Worm (Caenorhabditis elegans) whole organism, L3 larva: ENCODE results near the gene srsx-16.
A peak's percentile ranks its signal among the peaks of the same experiment; 100 is the strongest.

Experiments used
- R02D3.7 ChIP-seq: fragments of 150-350 bp; optimal IDR thresholded peaks from 2 replicates; lab custom pipeline; 2014; ENCODE audit warnings: missing biosample characterization, missing genetic modification characterization
- ZK546.5 ChIP-seq: sonication (generic microtip); optimal IDR thresholded peaks from 2 replicates; lab custom pipeline; 2017; ENCODE audit warnings: missing biosample characterization, missing genetic modification characterization
- aly-2 ChIP-seq: fragments of 150-350 bp; optimal IDR thresholded peaks from 2 replicates; lab custom pipeline; 2014; ENCODE audit warnings: missing biosample characterization, missing genetic modification characterization
- ama-1 ChIP-seq: fragments of 150-350 bp; optimal IDR thresholded peaks from 2 replicates; lab custom pipeline; 2018
- ceh-16 ChIP-seq: sonication (generic microtip); optimal IDR thresholded peaks from 2 replicates; lab custom pipeline; 2017; ENCODE audit warnings: missing biosample characterization, missing genetic modification characterization
- ceh-28 ChIP-seq: fragments of 150-350 bp; optimal IDR thresholded peaks from 2 replicates; lab custom pipeline; 2014; ENCODE audit warnings: missing biosample characterization, missing genetic modification reagents, missing genetic modification characterization
- ceh-82 ChIP-seq: fragments of 150-350 bp; optimal IDR thresholded peaks from 2 replicates; lab custom pipeline; 2014; ENCODE audit warnings: missing biosample characterization, missing genetic modification characterization
- ceh-9 ChIP-seq: sonication (generic microtip); optimal IDR thresholded peaks from 2 replicates; lab custom pipeline; 2018; ENCODE audit warnings: missing biosample characterization, missing genetic modification characterization
- daf-12 ChIP-seq: fragments of 150-350 bp; optimal IDR thresholded peaks from 2 replicates; lab custom pipeline; 2014; ENCODE audit warnings: missing biosample characterization, missing genetic modification reagents, missing genetic modification characterization
- egl-27 ChIP-seq: sonication (generic microtip); optimal IDR thresholded peaks from 4 replicates; lab custom pipeline; 2017; ENCODE audit warnings: missing biosample characterization, missing genetic modification reagents, missing genetic modification characterization
- egl-5 ChIP-seq: fragments of 150-350 bp; optimal IDR thresholded peaks from 2 replicates; lab custom pipeline; 2017; ENCODE audit warnings: missing biosample characterization, missing genetic modification reagents, missing genetic modification characterization, inconsistent platforms
- elt-1 ChIP-seq: fragments of 150-350 bp; optimal IDR thresholded peaks from 2 replicates; lab custom pipeline; 2014; ENCODE audit warnings: missing biosample characterization, missing genetic modification characterization
- elt-2 ChIP-seq: sonication (generic microtip); optimal IDR thresholded peaks from 2 replicates; lab custom pipeline; 2016; ENCODE audit warnings: missing genetic modification reagents, mild to moderate bottlenecking, missing genetic modification characterization, missing compliant biosample characterization
- elt-3 ChIP-seq, 3 experiments: fragments of 150-350 bp in 1 of 3; sonication (generic microtip) in 2 of 3; optimal IDR thresholded peaks; 2 replicates in 2 of 3; 4 replicates in 1 of 3; lab custom pipeline; 2014 to 2017; ENCODE audit warnings: missing biosample characterization in 3 of 3, missing genetic modification characterization in 3 of 3
- eor-1 ChIP-seq, 2 experiments: fragments of 150-350 bp; optimal IDR thresholded peaks; 2 replicates each; lab custom pipeline; 2014 to 2018; ENCODE audit warnings: missing biosample characterization in 2 of 2, missing genetic modification characterization in 2 of 2
- fos-1 ChIP-seq: fragments of 150-350 bp; optimal IDR thresholded peaks from 2 replicates; lab custom pipeline; 2014; ENCODE audit warnings: missing biosample characterization, missing genetic modification characterization
- hmg-11 ChIP-seq: sonication (generic microtip); optimal IDR thresholded peaks from 2 replicates; lab custom pipeline; 2016; ENCODE audit warnings: missing genetic modification characterization, missing compliant biosample characterization
- jun-1 ChIP-seq: fragments of 150-350 bp; optimal IDR thresholded peaks from 2 replicates; lab custom pipeline; 2014; ENCODE audit warnings: missing biosample characterization, missing genetic modification reagents, missing genetic modification characterization
- lin-15B ChIP-seq: fragments of 150-350 bp; optimal IDR thresholded peaks from 2 replicates; lab custom pipeline; 2014; ENCODE audit warnings: missing biosample characterization, missing genetic modification characterization
- lin-39 ChIP-seq: fragments of 150-350 bp; optimal IDR thresholded peaks from 2 replicates; lab custom pipeline; 2018; ENCODE audit warnings: missing biosample characterization, missing genetic modification reagents, missing genetic modification characterization
- lsy-12 ChIP-seq: sonication (generic microtip); optimal IDR thresholded peaks from 2 replicates; lab custom pipeline; 2016; ENCODE audit warnings: mild to moderate bottlenecking, missing genetic modification characterization, missing compliant biosample characterization
- mdl-1 ChIP-seq: fragments of 150-350 bp; optimal IDR thresholded peaks from 2 replicates; lab custom pipeline; 2014; ENCODE audit warnings: missing biosample characterization, missing genetic modification characterization
- mml-1 ChIP-seq: fragments of 150-350 bp; sonication (generic microtip); optimal IDR thresholded peaks from 3 replicates; lab custom pipeline; 2014; ENCODE audit warnings: missing biosample characterization, missing genetic modification characterization
- nfya-1 ChIP-seq: sonication (generic microtip); optimal IDR thresholded peaks from 2 replicates; lab custom pipeline; 2017; ENCODE audit warnings: missing genetic modification characterization, mild to moderate bottlenecking, missing compliant biosample characterization, antibody characterized with exemption, moderate library complexity; ENCODE audit not compliant: insufficient read depth
- nhr-11 ChIP-seq: fragments of 150-350 bp; optimal IDR thresholded peaks from 2 replicates; lab custom pipeline; 2014; ENCODE audit warnings: missing biosample characterization, missing genetic modification characterization
- nhr-12 ChIP-seq: fragments of 150-350 bp; optimal IDR thresholded peaks from 2 replicates; lab custom pipeline; 2014; ENCODE audit warnings: missing biosample characterization, missing genetic modification characterization
- nhr-23 ChIP-seq: fragments of 150-350 bp; optimal IDR thresholded peaks from 2 replicates; lab custom pipeline; 2014; ENCODE audit warnings: missing biosample characterization, missing genetic modification reagents, missing genetic modification characterization
- nhr-237 ChIP-seq: fragments of 150-350 bp; optimal IDR thresholded peaks from 2 replicates; lab custom pipeline; 2014; ENCODE audit warnings: missing biosample characterization, missing genetic modification characterization
- nhr-25 ChIP-seq: sonication (generic microtip); optimal IDR thresholded peaks from 2 replicates; lab custom pipeline; 2017; ENCODE audit warnings: missing biosample characterization, missing genetic modification characterization
- nhr-28 ChIP-seq: fragments of 150-350 bp; optimal IDR thresholded peaks from 2 replicates; lab custom pipeline; 2014; ENCODE audit warnings: missing biosample characterization, missing genetic modification characterization
- nhr-43 ChIP-seq: sonication (generic microtip); optimal IDR thresholded peaks from 2 replicates; lab custom pipeline; 2016; ENCODE audit warnings: mild to moderate bottlenecking, missing genetic modification characterization, missing compliant biosample characterization; ENCODE audit not compliant: poor library complexity, severe bottlenecking
- nhr-67 ChIP-seq: fragments of 150-350 bp; optimal IDR thresholded peaks from 2 replicates; lab custom pipeline; 2014; ENCODE audit warnings: missing biosample characterization, missing genetic modification characterization
- nhr-76 ChIP-seq: fragments of 150-350 bp; sonication (generic microtip); optimal IDR thresholded peaks from 5 replicates; lab custom pipeline; 2014; ENCODE audit warnings: missing biosample characterization, missing genetic modification characterization
- nhr-77 ChIP-seq: fragments of 150-350 bp; optimal IDR thresholded peaks from 2 replicates; lab custom pipeline; 2014; ENCODE audit warnings: missing biosample characterization, missing genetic modification characterization
- pha-4 ChIP-seq: fragments of 150-350 bp; optimal IDR thresholded peaks from 2 replicates; lab custom pipeline; 2014; ENCODE audit warnings: missing biosample characterization, missing genetic modification reagents, missing genetic modification characterization
- pqm-1 ChIP-seq: fragments of 150-350 bp; optimal IDR thresholded peaks from 2 replicates; lab custom pipeline; 2017; ENCODE audit warnings: missing biosample characterization, missing genetic modification characterization, inconsistent platforms
- sea-2 ChIP-seq: fragments of 150-350 bp; sonication (generic microtip); optimal IDR thresholded peaks from 4 replicates; lab custom pipeline; 2014; ENCODE audit warnings: missing biosample characterization, missing genetic modification reagents, missing genetic modification characterization
- skn-1 ChIP-seq: fragments of 150-350 bp; optimal IDR thresholded peaks from 2 replicates; lab custom pipeline; 2014; ENCODE audit warnings: missing biosample characterization, missing genetic modification characterization
- snpc-4 ChIP-seq: fragments of 150-350 bp; optimal IDR thresholded peaks from 2 replicates; lab custom pipeline; 2014; ENCODE audit warnings: missing biosample characterization, missing genetic modification characterization
- tbx-2 ChIP-seq: sonication (generic microtip); optimal IDR thresholded peaks from 2 replicates; lab custom pipeline; 2016; ENCODE audit warnings: mild to moderate bottlenecking, missing genetic modification characterization, missing compliant biosample characterization
- unc-39 ChIP-seq: sonication (generic microtip); optimal IDR thresholded peaks from 4 replicates; lab custom pipeline; 2017; ENCODE audit warnings: missing biosample characterization, missing genetic modification characterization
- unc-62 ChIP-seq: fragments of 150-350 bp; sonication (generic microtip); optimal IDR thresholded peaks from 4 replicates; lab custom pipeline; 2014; ENCODE audit warnings: missing biosample characterization, missing genetic modification reagents, missing genetic modification characterization
- zag-1 ChIP-seq: fragments of 150-350 bp; optimal IDR thresholded peaks from 2 replicates; lab custom pipeline; 2014; ENCODE audit warnings: missing biosample characterization, missing genetic modification characterization
- ztf-11 ChIP-seq: fragments of 150-350 bp; optimal IDR thresholded peaks from 2 replicates; lab custom pipeline; 2014; ENCODE audit warnings: missing biosample characterization, missing genetic modification characterization
- ztf-4 ChIP-seq: fragments of 150-350 bp; optimal IDR thresholded peaks from 2 replicates; lab custom pipeline; 2014; ENCODE audit warnings: missing biosample characterization, missing genetic modification characterization

Gene srsx-16

DNA sequence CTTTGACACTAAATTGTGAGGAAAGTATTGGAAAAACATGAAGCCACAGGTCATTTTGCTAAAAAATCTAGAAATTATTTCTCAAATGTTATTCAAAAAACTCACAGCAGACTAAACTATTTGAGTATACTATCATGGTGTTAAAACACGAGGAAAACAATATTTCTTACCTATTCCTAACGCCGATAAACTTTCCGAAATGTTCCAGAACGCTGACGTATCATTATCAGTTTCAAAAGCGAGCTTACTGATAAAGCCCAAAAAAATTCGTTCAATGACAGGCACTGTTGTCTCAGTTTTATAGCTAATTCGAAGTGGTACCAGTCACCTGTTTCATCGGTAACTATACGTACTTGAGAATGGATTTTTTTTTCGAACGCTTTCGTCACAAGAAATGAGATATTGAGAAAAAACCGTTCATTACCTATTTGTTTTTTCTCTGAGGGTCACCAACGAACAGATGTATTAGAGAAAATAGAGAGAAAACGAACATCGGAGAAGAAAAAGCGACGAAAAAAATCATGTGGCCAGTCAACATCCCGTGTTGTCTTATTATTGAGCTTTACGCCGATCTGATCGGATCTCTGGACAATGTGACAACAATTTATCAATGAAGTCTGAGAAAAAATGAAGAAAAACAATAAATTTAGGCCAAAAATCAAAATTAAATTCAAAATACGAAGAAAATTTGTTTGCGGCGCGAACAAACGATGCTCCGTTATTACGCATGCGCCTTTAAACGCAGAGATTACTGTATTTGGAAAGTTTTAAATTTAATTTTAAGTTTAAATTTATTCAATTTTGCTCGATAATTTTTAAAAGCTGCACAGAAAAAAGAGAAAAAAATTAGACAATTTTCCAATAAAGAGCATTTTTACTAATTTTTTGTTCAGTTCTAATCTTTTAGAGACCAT lies 46.8 kb upstream of the srsx-16 start:
- TF ChIP-seq pha-4 (tag; lab: Kevin White, UChicago) (peak; percentile 51), pqm-1 (tag; lab: Kevin White, UChicago) (peak; percentile 42), aly-2 (tag; lab: Kevin White, UChicago) (no peak), elt-2 (tag; lab: Kevin White, UChicago) (peak; percentile 71), jun-1 (tag; lab: Kevin White, UChicago) (peak; percentile 8), ama-1 (lab: Kevin White, UChicago) (peak; percentile 25), ztf-11 (tag; lab: Kevin White, UChicago) (no peak), snpc-4 (tag; lab: Kevin White, UChicago) (peak; percentile 61), unc-39 (no peak)

DNA sequence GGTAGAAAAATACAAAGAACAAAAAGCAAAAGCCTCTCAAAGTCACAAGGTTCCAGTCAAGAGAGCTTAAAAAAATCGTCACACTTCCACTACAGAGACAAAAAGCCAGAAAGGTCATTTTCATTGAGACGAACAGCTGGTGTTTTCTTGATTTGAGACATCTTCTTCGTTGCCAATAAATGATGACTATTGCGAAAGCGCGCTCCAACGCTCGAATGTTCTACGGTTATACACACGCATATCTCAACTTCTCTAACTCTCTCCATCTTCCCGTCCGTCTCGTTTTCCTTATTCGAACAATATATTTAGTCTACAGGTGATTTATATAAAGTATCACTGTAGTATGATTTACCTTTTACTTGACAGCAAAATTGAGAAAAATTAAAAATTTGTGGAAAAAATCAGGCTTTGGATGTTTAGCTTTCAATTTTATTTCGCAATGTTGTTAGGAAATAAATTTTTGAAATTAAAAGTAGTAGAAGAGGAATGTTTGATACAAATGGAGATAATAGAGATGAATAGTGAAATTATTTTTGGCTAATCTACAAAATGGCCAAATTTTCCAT lies 45.9 kb upstream of the srsx-16 start:
- TF ChIP-seq jun-1 (tag; lab: Kevin White, UChicago) (peak; percentile 31), nhr-28 (no peak), ceh-16 (tag; lab: Kevin White, UChicago) (no peak), skn-1 (tag; lab: Kevin White, UChicago) (no peak), nhr-12 (tag; lab: Kevin White, UChicago) (no peak), R02D3.7 (tag; lab: Kevin White, UChicago) (no peak), ztf-4 (tag; lab: Kevin White, UChicago) (peak; percentile 27), ceh-28 (tag; lab: Kevin White, UChicago) (no peak), elt-1 (tag; lab: Kevin White, UChicago) (no peak), sea-2 (GFP tag; lab: Kevin White, UChicago) (no peak), nfya-1 (tag; lab: Kevin White, UChicago) (peak; percentile 69), nhr-43 (tag; lab: Kevin White, UChicago) (peak; percentile 45), nhr-11 (tag; lab: Kevin White, UChicago) (no peak), pqm-1 (tag; lab: Kevin White, UChicago) (no peak), mdl-1 (no peak), egl-27 (no peak), ztf-11 (tag; lab: Kevin White, UChicago) (no peak), zag-1 (tag; lab: Kevin White, UChicago) (no peak), egl-5 (tag; lab: Kevin White, UChicago) (peak; percentile 54), lin-39 (peak; percentile 70), pha-4 (tag; lab: Kevin White, UChicago) (peak; percentile 11), lsy-12 (tag; lab: Kevin White, UChicago) (no peak), ama-1 (lab: Kevin White, UChicago) (peak; percentile 83), ceh-9 (tag; lab: Kevin White, UChicago) (no peak), elt-2 (tag; lab: Kevin White, UChicago) (peak; percentile 35), daf-12 (tag; lab: Kevin White, UChicago) (no peak), nhr-23 (tag; lab: Kevin White, UChicago) (peak; percentile 24), eor-1 (tag; optimal IDR thresholded peaks at IDR 0.05; lab: Kevin White, UChicago) (no peak), elt-3 (tag; optimal IDR thresholded peaks at IDR 0.05; lab: Kevin White, UChicago) (no peak), aly-2 (tag; lab: Kevin White, UChicago) (no peak), nhr-25 (tag; lab: Kevin White, UChicago) (peak; percentile 92), fos-1 (tag; lab: Kevin White, UChicago) (no peak), ZK546.5 (tag; lab: Kevin White, UChicago) (no peak), hmg-11 (tag; lab: Kevin White, UChicago) (peak; percentile 34), unc-62 (GFP tag; lab: Kevin White, UChicago) (no peak), nhr-67 (no peak), lin-15B (peak; percentile 42), snpc-4 (tag; lab: Kevin White, UChicago) (peak; percentile 7), nhr-77 (no peak), tbx-2 (tag; lab: Kevin White, UChicago) (no peak), ceh-82 (tag; lab: Kevin White, UChicago) (no peak), nhr-237 (tag; lab: Kevin White, UChicago) (no peak), nhr-76 (tag; lab: Kevin White, UChicago) (no peak), mml-1 (no peak)
- TF ChIP-seq, all 47 proteins: peak for 14
